Fruit fly (Drosophila melanogaster) whole organism, embryonic: ENCODE measurements around the gene CG7342.

ENCODE experiments used
- Blimp-1 ChIP-seq: fragments of 200-800 bp; sonication (Bioruptor generic); optimal IDR thresholded peaks from 3 replicates; lab custom pipeline; 2018; ENCODE audit warnings: missing biosample characterization, missing genetic modification characterization, mild to moderate bottlenecking, moderate library complexity, missing genetic modification reagents
- CG10147 ChIP-seq: fragments of 200-800 bp; sonication (Bioruptor generic); optimal IDR thresholded peaks from 2 replicates; lab custom pipeline; 2019; ENCODE audit warnings: missing biosample characterization, mild to moderate bottlenecking, missing genetic modification characterization, moderate library complexity
- CG10209 ChIP-seq: fragments of 200-800 bp; sonication (Bioruptor generic); optimal IDR thresholded peaks from 3 replicates; lab custom pipeline; 2017; ENCODE audit warnings: missing biosample characterization, mild to moderate bottlenecking, missing genetic modification characterization, missing genetic modification reagents
- CG11085 ChIP-seq: fragments of 200-800 bp; sonication (Bioruptor generic); IDR thresholded peaks from 2 replicates; pipeline ENCODE4 v1.3.6; 2022; ENCODE audit warnings: missing biosample characterization, missing genetic modification characterization
- CG11696 ChIP-seq: fragments of 200-800 bp; sonication (Bioruptor generic); IDR thresholded peaks from 2 replicates; pipeline ENCODE4 v1.3.6; 2022; ENCODE audit warnings: missing biosample characterization, missing genetic modification characterization
- CG12071 ChIP-seq: fragments of 200-800 bp; sonication (Bioruptor generic); optimal IDR thresholded peaks from 3 replicates; lab custom pipeline; 2018; ENCODE audit warnings: missing biosample characterization, mild to moderate bottlenecking, missing genetic modification characterization
- CG13123 ChIP-seq: fragments of 200-800 bp; sonication (Bioruptor generic); optimal IDR thresholded peaks from 2 replicates; lab custom pipeline; 2016; ENCODE audit warnings: missing biosample characterization, missing genetic modification characterization
- CG13296 ChIP-seq: fragments of 200-800 bp; sonication (Bioruptor generic); optimal IDR thresholded peaks from 3 replicates; lab custom pipeline; 2018; ENCODE audit warnings: missing biosample characterization, mild to moderate bottlenecking, missing genetic modification characterization
- CG13894 ChIP-seq: fragments of 200-800 bp; sonication (Bioruptor generic); optimal IDR thresholded peaks from 3 replicates; lab custom pipeline; 2018; ENCODE audit warnings: missing biosample characterization, mild to moderate bottlenecking, missing genetic modification characterization, moderate library complexity
- CG14860 ChIP-seq: fragments of 200-800 bp; sonication (Bioruptor generic); IDR thresholded peaks from 3 replicates; pipeline ENCODE4 v1.3.6; 2022; ENCODE audit warnings: missing biosample characterization, missing genetic modification characterization; ENCODE audit not compliant: partially characterized antibody
- CG18764 ChIP-seq: fragments of 200-800 bp; sonication (Bioruptor generic); optimal IDR thresholded peaks from 3 replicates; lab custom pipeline; 2016; ENCODE audit warnings: missing biosample characterization, missing genetic modification characterization
- CG2202 ChIP-seq: fragments of 200-800 bp; sonication (Bioruptor generic); optimal IDR thresholded peaks from 2 replicates; lab custom pipeline; 2018; ENCODE audit warnings: missing biosample characterization, mild to moderate bottlenecking, missing genetic modification characterization
- CG2678 ChIP-seq: fragments of 200-800 bp; sonication (Bioruptor generic); optimal IDR thresholded peaks from 3 replicates; lab custom pipeline; 2019; ENCODE audit warnings: missing biosample characterization, mild to moderate bottlenecking, missing genetic modification characterization, moderate library complexity
- CG3281 ChIP-seq: fragments of 200-800 bp; sonication (Bioruptor generic); optimal IDR thresholded peaks from 3 replicates; lab custom pipeline; 2017; ENCODE audit warnings: missing biosample characterization, mild to moderate bottlenecking, missing genetic modification characterization
- CG33557 ChIP-seq: fragments of 200-800 bp; sonication (Bioruptor generic); optimal IDR thresholded peaks from 2 replicates; lab custom pipeline; 2019; ENCODE audit warnings: missing biosample characterization, mild to moderate bottlenecking, missing genetic modification characterization, moderate library complexity
- CG34376 ChIP-seq: fragments of 200-800 bp; sonication (Bioruptor generic); optimal IDR thresholded peaks from 2 replicates; lab custom pipeline; 2018; ENCODE audit warnings: missing biosample characterization, mild to moderate bottlenecking, missing genetic modification characterization
- CG5180 ChIP-seq: fragments of 200-800 bp; sonication (Bioruptor generic); optimal IDR thresholded peaks from 3 replicates; lab custom pipeline; 2017; ENCODE audit warnings: missing biosample characterization, missing genetic modification characterization, mild to moderate bottlenecking, moderate library complexity, missing genetic modification reagents
- CG6854 ChIP-seq: fragments of 200-800 bp; sonication (Bioruptor generic); optimal IDR thresholded peaks from 3 replicates; lab custom pipeline; 2017; ENCODE audit warnings: missing biosample characterization, mild to moderate bottlenecking, missing genetic modification characterization
- CG7745 ChIP-seq: fragments of 200-800 bp; sonication (Bioruptor generic); optimal IDR thresholded peaks from 2 replicates; lab custom pipeline; 2018; ENCODE audit warnings: missing biosample characterization, mild to moderate bottlenecking, missing genetic modification characterization, moderate library complexity
- CG7987 ChIP-seq: fragments of 200-800 bp; sonication (Bioruptor generic); optimal IDR thresholded peaks from 2 replicates; lab custom pipeline; 2018; ENCODE audit warnings: missing biosample characterization, mild to moderate bottlenecking, missing genetic modification characterization, moderate library complexity
- CG8359 ChIP-seq: fragments of 200-800 bp; sonication (Bioruptor generic); optimal IDR thresholded peaks from 2 replicates; lab custom pipeline; 2017; ENCODE audit warnings: missing biosample characterization, mild to moderate bottlenecking, missing genetic modification characterization, borderline replicate concordance
- CG9727 ChIP-seq: fragments of 200-800 bp; sonication (Bioruptor generic); optimal IDR thresholded peaks from 3 replicates; lab custom pipeline; 2017; ENCODE audit warnings: missing biosample characterization, mild to moderate bottlenecking, missing genetic modification characterization
- CrebB ChIP-seq: fragments of 200-800 bp; sonication (Bioruptor generic); optimal IDR thresholded peaks from 3 replicates; lab custom pipeline; 2018; ENCODE audit warnings: missing biosample characterization, mild to moderate bottlenecking, missing genetic modification characterization
- E2f2 ChIP-seq: fragments of 200-800 bp; sonication (Bioruptor generic); IDR thresholded peaks from 2 replicates; pipeline ENCODE4 v1.3.6; 2022; ENCODE audit warnings: missing biosample characterization, missing genetic modification characterization
- Eip74EF ChIP-seq, 2 experiments: fragments of 200-800 bp in 1 of 2; fragments of >200 bp in 1 of 2; sonication (Bioruptor generic) in 1 of 2; optimal IDR thresholded peaks; 2 replicates each; lab custom pipeline; 2017 to 2019; ENCODE audit warnings: missing biosample characterization in 2 of 2, missing genetic modification characterization in 2 of 2, mild to moderate bottlenecking in 1 of 2, moderate library complexity in 1 of 2
- Elba2 ChIP-seq: fragments of 200-800 bp; sonication (Bioruptor generic); optimal IDR thresholded peaks from 3 replicates; lab custom pipeline; 2016; ENCODE audit warnings: missing biosample characterization, missing genetic modification characterization
- Fer2 ChIP-seq: fragments of 200-800 bp; sonication (Bioruptor generic); optimal IDR thresholded peaks from 2 replicates; lab custom pipeline; 2018; ENCODE audit warnings: missing biosample characterization, mild to moderate bottlenecking, missing genetic modification characterization, moderate library complexity
- HHEX ChIP-seq: fragments of 200-800 bp; sonication (Bioruptor generic); optimal IDR thresholded peaks from 3 replicates; lab custom pipeline; 2017; ENCODE audit warnings: missing biosample characterization, mild to moderate bottlenecking, missing genetic modification characterization, missing genetic modification reagents
- Hmr ChIP-seq: fragments of 200-800 bp; sonication (Bioruptor generic); optimal IDR thresholded peaks from 3 replicates; lab custom pipeline; 2017; ENCODE audit warnings: mild to moderate bottlenecking, missing biosample characterization, missing genetic modification reagents, missing genetic modification characterization
- NC2β ChIP-seq: fragments of 200-800 bp; sonication (Bioruptor generic); optimal IDR thresholded peaks from 2 replicates; lab custom pipeline; 2016; ENCODE audit warnings: missing biosample characterization, missing genetic modification characterization
- Poxn ChIP-seq: fragments of 200-800 bp; sonication (Bioruptor generic); IDR thresholded peaks from 2 replicates; pipeline ENCODE4 v1.3.6; 2022; ENCODE audit warnings: missing biosample characterization, missing genetic modification characterization
- Rfx ChIP-seq: fragments of 200-800 bp; sonication (Bioruptor generic); IDR thresholded peaks from 2 replicates; pipeline ENCODE4 v1.3.6; 2022; ENCODE audit warnings: missing biosample characterization, missing genetic modification characterization
- Rx ChIP-seq: fragments of 200-800 bp; sonication (Bioruptor generic); IDR thresholded peaks from 2 replicates; pipeline ENCODE4 v1.3.6; 2022; ENCODE audit warnings: missing biosample characterization, missing genetic modification characterization
- Side ChIP-seq: fragments of 200-800 bp; sonication (Bioruptor generic); optimal IDR thresholded peaks from 2 replicates; lab custom pipeline; 2016; ENCODE audit warnings: missing biosample characterization, missing genetic modification characterization
- Taf1 ChIP-seq: fragments of 200-800 bp; sonication (Bioruptor generic); IDR thresholded peaks from 2 replicates; pipeline ENCODE4 v1.3.6; 2022; ENCODE audit warnings: missing biosample characterization, missing genetic modification characterization
- bowl ChIP-seq: fragments of 200-800 bp; sonication (Bioruptor generic); IDR thresholded peaks from 2 replicates; pipeline ENCODE4 v1.3.6; 2022; ENCODE audit warnings: missing biosample characterization, missing genetic modification characterization
- dmrt99B ChIP-seq: fragments of 200-800 bp; sonication (Bioruptor generic); optimal IDR thresholded peaks from 2 replicates; lab custom pipeline; 2018; ENCODE audit warnings: missing biosample characterization, mild to moderate bottlenecking, missing genetic modification characterization, moderate library complexity
- gem ChIP-seq: fragments of 200-800 bp; sonication (Bioruptor generic); optimal IDR thresholded peaks from 2 replicates; lab custom pipeline; 2019; ENCODE audit warnings: missing biosample characterization, mild to moderate bottlenecking, missing genetic modification characterization, moderate library complexity
- gt ChIP-seq: fragments of 200-800 bp; sonication (Bioruptor generic); IDR thresholded peaks from 2 replicates; pipeline ENCODE4 v1.3.6; 2022; ENCODE audit warnings: missing biosample characterization, missing genetic modification characterization
- lab ChIP-seq: fragments of 200-800 bp; sonication (Bioruptor generic); optimal IDR thresholded peaks from 3 replicates; lab custom pipeline; 2017; ENCODE audit warnings: missing biosample characterization, missing genetic modification characterization, mild to moderate bottlenecking, moderate library complexity, missing genetic modification reagents
- odd ChIP-seq: fragments of 200-800 bp; sonication (Bioruptor generic); optimal IDR thresholded peaks from 2 replicates; lab custom pipeline; 2017; ENCODE audit warnings: missing biosample characterization, mild to moderate bottlenecking, missing genetic modification characterization
- onecut ChIP-seq: fragments of 200-800 bp; sonication (Bioruptor generic); IDR thresholded peaks from 2 replicates; pipeline ENCODE4 v1.3.6; 2022; ENCODE audit warnings: missing biosample characterization, missing genetic modification characterization
- org-1 ChIP-seq: fragments of 200-800 bp; sonication (Bioruptor generic); optimal IDR thresholded peaks from 2 replicates; lab custom pipeline; 2017; ENCODE audit warnings: missing biosample characterization, missing genetic modification characterization
- ranshi ChIP-seq: fragments of 200-800 bp; sonication (Bioruptor generic); IDR thresholded peaks from 2 replicates; pipeline ENCODE4 v1.3.6; 2022; ENCODE audit warnings: missing biosample characterization, missing genetic modification characterization
- row ChIP-seq: fragments of 200-800 bp; sonication (Bioruptor generic); IDR thresholded peaks from 3 replicates; pipeline ENCODE4 v1.3.6; 2022; ENCODE audit warnings: missing biosample characterization, missing genetic modification characterization
- run ChIP-seq: fragments of 200-800 bp; sonication (Bioruptor generic); optimal IDR thresholded peaks from 3 replicates; lab custom pipeline; 2018; ENCODE audit warnings: missing biosample characterization, mild to moderate bottlenecking, missing genetic modification characterization
- schlank ChIP-seq: fragments of 200-800 bp; sonication (Bioruptor generic); optimal IDR thresholded peaks from 2 replicates; lab custom pipeline; 2018; ENCODE audit warnings: missing biosample characterization, mild to moderate bottlenecking, missing genetic modification characterization
- so ChIP-seq: fragments of 200-800 bp; sonication (Bioruptor generic); IDR thresholded peaks from 3 replicates; pipeline ENCODE4 v1.3.6; 2022; ENCODE audit warnings: missing biosample characterization, missing genetic modification characterization
- tx ChIP-seq: fragments of 200-800 bp; sonication (Bioruptor generic); optimal IDR thresholded peaks from 2 replicates; lab custom pipeline; 2016; ENCODE audit warnings: missing biosample characterization, missing genetic modification characterization
- zen2 ChIP-seq: fragments of 200-800 bp; sonication (Bioruptor generic); IDR thresholded peaks from 3 replicates; pipeline ENCODE4 v1.3.6; 2022; ENCODE audit warnings: missing biosample characterization, missing genetic modification characterization; ENCODE audit not compliant: partially characterized antibody

Gene CG7342

dm6 chr3R:19612908-19613431, 9.8 kb downstream of the CG7342 start, which contains the start of gene CG16727 (continued):
- no peak for TF ChIP-seq so
- TF ChIP-seq Elba2 (GFP tag; lab: Kevin White, UChicago): no peak
- peak; percentile 11 for TF ChIP-seq org-1 (GFP tag; lab: Kevin White, UChicago)
- no peak for TF ChIP-seq CG13894
- TF ChIP-seq gt (GFP tag; lab: Robert Waterston, UW): no peak
- no peak for TF ChIP-seq Rx (GFP tag; lab: Robert Waterston, UW)
- TF ChIP-seq CG10147 (GFP tag; lab: Kevin White, UChicago): no peak
- peak; percentile 52 for TF ChIP-seq CG3281 (GFP tag; lab: Kevin White, UChicago)
- TF ChIP-seq CG11085 (GFP tag; lab: Robert Waterston, UW): no peak
- TF ChIP-seq ranshi (GFP tag; lab: Robert Waterston, UW): no peak
- TF ChIP-seq Taf1 (GFP tag; lab: Robert Waterston, UW): no peak
- no peak for TF ChIP-seq row (GFP tag; lab: Robert Waterston, UW)
- no peak for TF ChIP-seq E2f2
- TF ChIP-seq Hmr: peak; percentile 58
- no peak for TF ChIP-seq tx
- TF ChIP-seq CG10209 (GFP tag; lab: Kevin White, UChicago): peak; percentile 22
- TF ChIP-seq CG5180 (GFP tag; lab: Kevin White, UChicago): peak; percentile 33
- no peak for TF ChIP-seq CG2202
- peak; percentile 26 for TF ChIP-seq dmrt99B (tag; lab: Kevin White, UChicago)
- TF ChIP-seq CrebB (tag; lab: Kevin White, UChicago): peak; percentile 17
- TF ChIP-seq Rfx (GFP tag; lab: Robert Waterston, UW): 0 out of 2 replicates have a peak, but pooled peaks have one; percentile 12
- TF ChIP-seq onecut (GFP tag; lab: Robert Waterston, UW): no peak
- no peak for TF ChIP-seq CG7745
- peak; percentile 35 for TF ChIP-seq odd (GFP tag; lab: Kevin White, UChicago)
- peak; percentile 35 for TF ChIP-seq HHEX (GFP tag; lab: Kevin White, UChicago)
- TF ChIP-seq CG8359: no peak
- TF ChIP-seq schlank (tag; lab: Kevin White, UChicago): peak; percentile 40
- TF ChIP-seq CG12071 (GFP tag; lab: Kevin White, UChicago): peak; percentile 41
- TF ChIP-seq lab (GFP tag; lab: Kevin White, UChicago): peak; percentile 68
- TF ChIP-seq CG11696 (GFP tag; lab: Robert Waterston, UW): no peak
- no peak for TF ChIP-seq CG14860
- TF ChIP-seq NC2β (GFP tag; lab: Kevin White, UChicago): no peak
- peak; percentile 21 for TF ChIP-seq Blimp-1 (GFP tag; lab: Kevin White, UChicago)
- TF ChIP-seq zen2 (GFP tag; lab: Robert Waterston, UW): no peak
- no peak for TF ChIP-seq CG18764 (GFP tag; lab: Kevin White, UChicago)
- TF ChIP-seq Poxn (GFP tag; lab: Robert Waterston, UW): no peak
- TF ChIP-seq CG13123: no peak
- no peak for TF ChIP-seq Fer2 (tag; lab: Kevin White, UChicago)
- TF ChIP-seq run: peak; percentile 16
- TF ChIP-seq CG33557 (GFP tag; lab: Kevin White, UChicago): no peak
- TF ChIP-seq CG6854 (GFP tag; lab: Kevin White, UChicago): peak; percentile 36
- no peak for TF ChIP-seq Side (GFP tag; lab: Kevin White, UChicago)
- TF ChIP-seq CG2678 (tag; lab: Kevin White, UChicago): peak; percentile 65
- TF ChIP-seq CG9727 (GFP tag; lab: Kevin White, UChicago): no peak
- no peak for TF ChIP-seq Eip74EF (GFP tag; optimal IDR thresholded peaks at IDR 0.05; lab: Kevin White, UChicago)
- no peak for TF ChIP-seq bowl (GFP tag; lab: Robert Waterston, UW)
- peak; percentile 28 for TF ChIP-seq CG7987 (GFP tag; lab: Kevin White, UChicago)
- TF ChIP-seq CG13296 (GFP tag; lab: Kevin White, UChicago): peak; percentile 65
- peak; percentile 28 for TF ChIP-seq gem (tag; lab: Kevin White, UChicago)
- TF ChIP-seq CG34376 (GFP tag; lab: Kevin White, UChicago): no peak
